Fruit fly (Drosophila melanogaster) Kc167 (cell line): ENCODE measurements around the gene CG10086.

ENCODE experiments used
- Myc ChIP-seq: fragments of >200 bp; optimal IDR thresholded peaks from 2 replicates; lab custom pipeline; 2017; ENCODE audit warnings: missing external identifiers
- Sin3A ChIP-seq: fragments of >200 bp; optimal IDR thresholded peaks from 2 replicates; lab custom pipeline; 2018; ENCODE audit warnings: missing external identifiers
- h ChIP-seq: fragments of >200 bp; optimal IDR thresholded peaks from 3 replicates; lab custom pipeline; 2018; ENCODE audit warnings: missing external identifiers
- psq ChIP-seq: fragments of >200 bp; optimal IDR thresholded peaks from 2 replicates; lab custom pipeline; 2017; ENCODE audit warnings: missing external identifiers

DNA sequence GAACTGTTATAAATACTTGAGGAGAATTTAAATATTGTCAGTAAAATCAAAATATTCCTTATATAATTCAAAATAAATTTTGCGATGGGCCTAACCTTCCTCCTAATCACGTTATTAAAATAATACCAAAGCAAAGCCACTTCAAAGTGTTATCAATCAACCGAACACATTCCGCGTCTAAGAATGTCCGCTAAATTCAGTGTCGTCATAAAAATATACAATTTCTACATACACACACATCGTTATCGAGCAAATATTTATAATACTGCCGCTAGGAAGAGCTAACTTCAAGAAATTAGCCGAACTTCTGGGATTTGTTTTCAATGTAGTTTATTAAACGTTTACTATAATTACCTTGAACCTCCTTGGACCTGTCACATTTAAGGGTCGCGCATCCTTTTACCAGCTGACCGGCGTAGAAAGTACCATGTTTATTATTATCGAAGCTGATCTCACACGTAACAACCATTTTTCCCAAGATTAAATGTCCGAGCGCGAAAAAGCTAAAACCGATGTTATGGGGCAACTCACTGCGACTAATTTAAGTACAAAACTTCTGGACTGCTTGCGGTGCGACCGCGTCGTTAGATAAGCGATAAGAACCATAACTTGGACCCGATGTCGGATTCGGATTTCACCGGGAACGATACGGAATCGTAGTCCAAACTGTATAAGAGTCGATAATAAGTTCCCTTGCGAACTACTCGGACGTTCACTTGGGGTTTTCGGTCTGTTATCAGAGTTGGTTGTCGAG, 7.3 kb upstream of the CG10086 start, which contains the start of gene CG18747:
- no peak for TF ChIP-seq Sin3A
- TF ChIP-seq psq (lab: Kevin White, UChicago) = no peak
- TF ChIP-seq Myc (lab: Kevin White, UChicago) = no peak
- TF ChIP-seq h (lab: Kevin White, UChicago) = no peak
